Fruit fly (Drosophila melanogaster) whole organism, embryonic: ENCODE results near the gene CG12289.

Source experiments
- B-H1 ChIP-seq: fragments of 200-800 bp; sonication (Bioruptor generic); IDR thresholded peaks from 3 replicates; pipeline ENCODE4 v1.3.6; 2022; ENCODE audit warnings: missing biosample characterization, missing genetic modification characterization
- Bgb ChIP-seq: fragments of 200-800 bp; sonication (Bioruptor generic); IDR thresholded peaks from 2 replicates; pipeline ENCODE4 v1.3.6; 2022; ENCODE audit warnings: missing biosample characterization, missing genetic modification characterization; ENCODE audit not compliant: partially characterized antibody
- CG12391 ChIP-seq: fragments of 200-800 bp; sonication (Bioruptor generic); optimal IDR thresholded peaks from 3 replicates; lab custom pipeline; 2018; ENCODE audit warnings: missing biosample characterization, mild to moderate bottlenecking, missing genetic modification characterization, moderate library complexity
- CG12942 ChIP-seq: fragments of 200-800 bp; sonication (Bioruptor generic); optimal IDR thresholded peaks from 3 replicates; lab custom pipeline; 2016; ENCODE audit warnings: missing biosample characterization, missing genetic modification characterization
- CG13894 ChIP-seq: fragments of 200-800 bp; sonication (Bioruptor generic); optimal IDR thresholded peaks from 3 replicates; lab custom pipeline; 2018; ENCODE audit warnings: missing biosample characterization, mild to moderate bottlenecking, missing genetic modification characterization, moderate library complexity
- CG17612 ChIP-seq: fragments of 200-800 bp; sonication (Bioruptor generic); IDR thresholded peaks from 2 replicates; pipeline ENCODE4 v1.3.6; 2022; ENCODE audit warnings: missing biosample characterization, missing genetic modification characterization
- CG17912 ChIP-seq: fragments of 200-800 bp; sonication (Bioruptor generic); optimal IDR thresholded peaks from 2 replicates; lab custom pipeline; 2018; ENCODE audit warnings: missing biosample characterization, mild to moderate bottlenecking, missing genetic modification characterization
- CG18476 ChIP-seq: fragments of 200-800 bp; sonication (Bioruptor generic); optimal IDR thresholded peaks from 2 replicates; lab custom pipeline; 2016; ENCODE audit warnings: missing biosample characterization, mild to moderate bottlenecking, missing genetic modification characterization
- CG18619 ChIP-seq: fragments of 200-800 bp; sonication (Bioruptor generic); optimal IDR thresholded peaks from 3 replicates; lab custom pipeline; 2017; ENCODE audit warnings: missing biosample characterization, mild to moderate bottlenecking, missing genetic modification characterization
- CG2678 ChIP-seq: fragments of 200-800 bp; sonication (Bioruptor generic); optimal IDR thresholded peaks from 3 replicates; lab custom pipeline; 2019; ENCODE audit warnings: missing biosample characterization, mild to moderate bottlenecking, missing genetic modification characterization, moderate library complexity
- CG31365 ChIP-seq: fragments of 200-800 bp; sonication (Bioruptor generic); optimal IDR thresholded peaks from 2 replicates; lab custom pipeline; 2018; ENCODE audit warnings: missing biosample characterization, mild to moderate bottlenecking, missing genetic modification characterization
- CG31388 ChIP-seq: fragments of 200-800 bp; sonication (Bioruptor generic); optimal IDR thresholded peaks from 2 replicates; lab custom pipeline; 2016; ENCODE audit warnings: missing biosample characterization, missing genetic modification characterization
- CG3847 ChIP-seq: fragments of 200-800 bp; sonication (Bioruptor generic); IDR thresholded peaks from 2 replicates; pipeline ENCODE4 v1.3.6; 2022; ENCODE audit warnings: missing biosample characterization, missing genetic modification characterization
- CG6175 ChIP-seq: fragments of 200-800 bp; sonication (Bioruptor generic); IDR thresholded peaks from 3 replicates; pipeline ENCODE4 v1.3.6; 2022; ENCODE audit warnings: missing biosample characterization, missing genetic modification characterization
- CG6689 ChIP-seq: fragments of 200-800 bp; sonication (Bioruptor generic); IDR thresholded peaks from 2 replicates; pipeline ENCODE4 v1.3.6; 2022; ENCODE audit warnings: missing biosample characterization, missing genetic modification characterization
- CG6791 ChIP-seq: fragments of 200-800 bp; sonication (Bioruptor generic); IDR thresholded peaks from 3 replicates; pipeline ENCODE4 v1.3.6; 2022; ENCODE audit warnings: missing biosample characterization, missing genetic modification characterization; ENCODE audit not compliant: partially characterized antibody
- CG7372 ChIP-seq: fragments of 200-800 bp; sonication (Bioruptor generic); IDR thresholded peaks from 2 replicates; pipeline ENCODE4 v1.3.6; 2022; ENCODE audit warnings: missing biosample characterization, missing genetic modification characterization
- CG7556 ChIP-seq: fragments of 200-800 bp; sonication (Bioruptor generic); optimal IDR thresholded peaks from 2 replicates; lab custom pipeline; 2017; ENCODE audit warnings: missing biosample characterization, mild to moderate bottlenecking, missing genetic modification characterization
- CG8290 ChIP-seq, 3 experiments: fragments of 200-800 bp; sonication (Bioruptor generic); optimal IDR thresholded peaks; 2 replicates each; lab custom pipeline; 2016 to 2019; ENCODE audit warnings: missing biosample characterization in 3 of 3, missing genetic modification characterization in 3 of 3, mild to moderate bottlenecking in 2 of 3, moderate library complexity in 1 of 3
- CG9215 ChIP-seq: fragments of 200-800 bp; sonication (Bioruptor generic); IDR thresholded peaks from 2 replicates; pipeline ENCODE4 v1.3.6; 2022; ENCODE audit warnings: missing biosample characterization, missing genetic modification characterization
- CkIIα-i1 ChIP-seq: fragments of 200-800 bp; sonication (Bioruptor generic); IDR thresholded peaks from 2 replicates; pipeline ENCODE4 v1.3.6; 2022; ENCODE audit warnings: missing biosample characterization, missing genetic modification characterization
- Gsc ChIP-seq: fragments of 200-800 bp; sonication (Bioruptor generic); IDR thresholded peaks from 2 replicates; pipeline ENCODE4 v1.3.6; 2022; ENCODE audit warnings: missing biosample characterization, missing genetic modification characterization
- Hr51 ChIP-seq, 2 experiments: fragments of 200-800 bp; sonication (Bioruptor generic); optimal IDR thresholded peaks; 2 replicates in 1 of 2; 3 replicates in 1 of 2; lab custom pipeline; 2016 to 2018; ENCODE audit warnings: missing biosample characterization in 2 of 2, missing genetic modification characterization in 2 of 2, mild to moderate bottlenecking in 1 of 2, moderate library complexity in 1 of 2
- Meics ChIP-seq: fragments of 200-800 bp; sonication (Bioruptor generic); optimal IDR thresholded peaks from 2 replicates; lab custom pipeline; 2017; ENCODE audit warnings: missing biosample characterization, mild to moderate bottlenecking, missing genetic modification characterization
- NK7.1 ChIP-seq: fragments of 200-800 bp; sonication (Bioruptor generic); optimal IDR thresholded peaks from 3 replicates; lab custom pipeline; 2016; ENCODE audit warnings: missing biosample characterization, missing genetic modification characterization
- Oaz ChIP-seq: fragments of 200-800 bp; sonication (Bioruptor generic); IDR thresholded peaks from 2 replicates; pipeline ENCODE4 v1.3.6; 2022; ENCODE audit warnings: missing biosample characterization, missing genetic modification characterization
- Pdp1 ChIP-seq, 2 experiments: fragments of 200-800 bp; sonication (Bioruptor generic); optimal IDR thresholded peaks; 3 replicates each; lab custom pipeline; 2016; ENCODE audit warnings: missing biosample characterization in 2 of 2, missing genetic modification characterization in 2 of 2, mild to moderate bottlenecking in 1 of 2, moderate library complexity in 1 of 2
- Ptx1 ChIP-seq: fragments of 200-800 bp; sonication (Bioruptor generic); IDR thresholded peaks from 2 replicates; pipeline ENCODE4 v1.3.6; 2022; ENCODE audit warnings: missing biosample characterization, missing genetic modification characterization
- Rfx ChIP-seq: fragments of 200-800 bp; sonication (Bioruptor generic); IDR thresholded peaks from 2 replicates; pipeline ENCODE4 v1.3.6; 2022; ENCODE audit warnings: missing biosample characterization, missing genetic modification characterization
- Sin3A ChIP-seq: fragments of >200 bp; optimal IDR thresholded peaks from 2 replicates; lab custom pipeline; 2018
- Tbp ChIP-seq: fragments of >200 bp; optimal IDR thresholded peaks from 2 replicates; lab custom pipeline; 2018; ENCODE audit warnings: missing biosample characterization, missing genetic modification characterization
- caup ChIP-seq: fragments of 200-800 bp; sonication (Bioruptor generic); optimal IDR thresholded peaks from 3 replicates; lab custom pipeline; 2017; ENCODE audit warnings: missing biosample characterization, mild to moderate bottlenecking, missing genetic modification characterization, moderate library complexity; ENCODE audit not compliant: severe bottlenecking
- chinmo ChIP-seq: fragments of 200-800 bp; sonication (Bioruptor generic); IDR thresholded peaks from 4 replicates; pipeline ENCODE4 v1.3.6; 2022; ENCODE audit warnings: missing biosample characterization, missing genetic modification characterization; ENCODE audit not compliant: partially characterized antibody
- ci ChIP-seq: fragments of 200-800 bp; sonication (Bioruptor generic); IDR thresholded peaks from 3 replicates; pipeline ENCODE4 v1.3.6; 2022; ENCODE audit warnings: missing biosample characterization, missing genetic modification characterization
- corto ChIP-seq: fragments of 200-800 bp; sonication (Bioruptor generic); optimal IDR thresholded peaks from 2 replicates; lab custom pipeline; 2016; ENCODE audit warnings: missing biosample characterization, mild to moderate bottlenecking, missing genetic modification characterization, moderate library complexity
- crp ChIP-seq, 2 experiments: fragments of 200-800 bp; sonication (Bioruptor generic); optimal IDR thresholded peaks; 2 replicates in 1 of 2; 3 replicates in 1 of 2; lab custom pipeline; 2017; ENCODE audit warnings: missing biosample characterization in 2 of 2, missing genetic modification characterization in 2 of 2, mild to moderate bottlenecking in 1 of 2, moderate library complexity in 1 of 2
- dysf ChIP-seq: fragments of 200-800 bp; sonication (Bioruptor generic); IDR thresholded peaks from 3 replicates; pipeline ENCODE4 v1.3.6; 2022; ENCODE audit warnings: missing biosample characterization, missing genetic modification characterization
- fd3F ChIP-seq: fragments of 200-800 bp; sonication (Bioruptor generic); optimal IDR thresholded peaks from 2 replicates; lab custom pipeline; 2018; ENCODE audit warnings: missing biosample characterization, mild to moderate bottlenecking, missing genetic modification characterization, moderate library complexity
- fd64A ChIP-seq: fragments of 200-800 bp; sonication (Bioruptor generic); optimal IDR thresholded peaks from 3 replicates; lab custom pipeline; 2018; ENCODE audit warnings: missing biosample characterization, mild to moderate bottlenecking, missing genetic modification characterization
- h ChIP-seq: fragments of >200 bp; optimal IDR thresholded peaks from 2 replicates; lab custom pipeline; 2017
- jumu ChIP-seq: fragments of 200-800 bp; sonication (Bioruptor generic); optimal IDR thresholded peaks from 3 replicates; lab custom pipeline; 2016; ENCODE audit warnings: missing biosample characterization, missing genetic modification characterization
- kay ChIP-seq: fragments of 200-800 bp; sonication (Bioruptor generic); optimal IDR thresholded peaks from 2 replicates; lab custom pipeline; 2016; ENCODE audit warnings: missing biosample characterization, missing genetic modification characterization
- onecut ChIP-seq: fragments of 200-800 bp; sonication (Bioruptor generic); IDR thresholded peaks from 2 replicates; pipeline ENCODE4 v1.3.6; 2022; ENCODE audit warnings: missing biosample characterization, missing genetic modification characterization
- sens ChIP-seq: fragments of 200-800 bp; sonication (Bioruptor generic); peaks from one replicate; lab custom pipeline; 2016; ENCODE audit warnings: missing biosample characterization, missing genetic modification characterization
- seq ChIP-seq: fragments of 200-800 bp; sonication (Bioruptor generic); IDR thresholded peaks from 2 replicates; pipeline ENCODE4 v1.3.6; 2022; ENCODE audit warnings: missing biosample characterization, missing genetic modification characterization
- slou ChIP-seq: fragments of 200-800 bp; sonication (Bioruptor generic); optimal IDR thresholded peaks from 3 replicates; lab custom pipeline; 2016; ENCODE audit warnings: missing biosample characterization, missing genetic modification characterization
- stc ChIP-seq: fragments of 200-800 bp; sonication (Bioruptor generic); IDR thresholded peaks from 2 replicates; pipeline ENCODE4 v1.3.6; 2022; ENCODE audit warnings: missing biosample characterization, missing genetic modification characterization
- tup ChIP-seq: fragments of 200-800 bp; sonication (Bioruptor generic); optimal IDR thresholded peaks from 2 replicates; lab custom pipeline; 2016; ENCODE audit warnings: missing biosample characterization, mild to moderate bottlenecking, missing genetic modification characterization, moderate library complexity
- unpg ChIP-seq: fragments of 200-800 bp; sonication (Bioruptor generic); optimal IDR thresholded peaks from 3 replicates; lab custom pipeline; 2018; ENCODE audit warnings: missing biosample characterization, mild to moderate bottlenecking, missing genetic modification characterization, moderate library complexity
- zen2 ChIP-seq: fragments of 200-800 bp; sonication (Bioruptor generic); IDR thresholded peaks from 3 replicates; pipeline ENCODE4 v1.3.6; 2022; ENCODE audit warnings: missing biosample characterization, missing genetic modification characterization; ENCODE audit not compliant: partially characterized antibody
- zfh1 ChIP-seq: fragments of 200-800 bp; sonication (Bioruptor generic); IDR thresholded peaks from 3 replicates; pipeline ENCODE4 v1.3.6; 2022; ENCODE audit warnings: missing biosample characterization, missing genetic modification characterization

CG12289 gene

dm6 chr3L:11419344-11419743 lies 38.9 kb downstream of the CG12289 start (continued):
- TF ChIP-seq stc (GFP tag; lab: Robert Waterston, UW) = no peak
- TF ChIP-seq NK7.1 = no peak
- TF ChIP-seq fd3F (GFP tag; lab: Kevin White, UChicago) = no peak
- TF ChIP-seq Hr51 (GFP tag; optimal IDR thresholded peaks at IDR 0.05; lab: Kevin White, UChicago) = no peak
- TF ChIP-seq onecut (GFP tag; lab: Robert Waterston, UW) = 0 out of 2 replicates have a peak, but pooled peaks have one; percentile 5
- TF ChIP-seq CG7556 (GFP tag; lab: Kevin White, UChicago) = no peak
- no peak for TF ChIP-seq CkIIα-i1 (GFP tag; lab: Robert Waterston, UW)
- TF ChIP-seq Rfx (GFP tag; lab: Robert Waterston, UW) = peak; percentile 24; the same call in 1 of the 2 replicates
- TF ChIP-seq CG17912 (GFP tag; lab: Kevin White, UChicago) = no peak
- no peak for TF ChIP-seq corto (GFP tag; lab: Kevin White, UChicago)
- no peak for TF ChIP-seq slou
- peak; percentile 86; the same call in 3 of the 4 replicates for TF ChIP-seq chinmo (GFP tag; lab: Robert Waterston, UW)
- TF ChIP-seq CG3847 (GFP tag; lab: Robert Waterston, UW) = no peak
- peak; percentile 43; the same call in 2 of the 3 replicates for TF ChIP-seq ci (GFP tag; lab: Robert Waterston, UW)
- peak in 1 of 2 experiments; percentile 2 for TF ChIP-seq Pdp1 (GFP tag; optimal IDR thresholded peaks at IDR 0.05; lab: Kevin White, UChicago)
- no peak for TF ChIP-seq Oaz (GFP tag; lab: Robert Waterston, UW)
- no peak for TF ChIP-seq Sin3A
- peak; percentile 51; the same call in 1 of the 2 replicates for TF ChIP-seq CG6689
- TF ChIP-seq Ptx1 (GFP tag; lab: Robert Waterston, UW) = 0 out of 2 replicates have a peak, but pooled peaks have one; percentile 24
- TF ChIP-seq Meics (GFP tag; lab: Kevin White, UChicago) = peak; percentile 9
- no peak for TF ChIP-seq Gsc (GFP tag; lab: Robert Waterston, UW)
- TF ChIP-seq fd64A (GFP tag; lab: Kevin White, UChicago) = no peak
- TF ChIP-seq CG31388 (GFP tag; lab: Kevin White, UChicago) = no peak
- TF ChIP-seq CG12391 (tag; lab: Kevin White, UChicago) = no peak
- TF ChIP-seq CG2678 = peak; percentile 42
- no peak for TF ChIP-seq Tbp (GFP tag; lab: Kevin White, UChicago)
- TF ChIP-seq zfh1 (GFP tag; lab: Robert Waterston, UW) = peak; percentile 15; the same call in 2 of the 3 replicates
- TF ChIP-seq CG9215 (GFP tag; lab: Robert Waterston, UW) = no peak
- no peak for TF ChIP-seq kay
- TF ChIP-seq CG6791 (GFP tag; lab: Robert Waterston, UW) = no peak
- TF ChIP-seq dysf = peak; percentile 42; the same call in 1 of the 3 replicates
- no peak for TF ChIP-seq crp (GFP tag; optimal IDR thresholded peaks at IDR 0.05; lab: Kevin White, UChicago)
- peak; percentile 14; the same call in 1 of the 2 replicates for TF ChIP-seq Bgb (GFP tag; lab: Robert Waterston, UW)
- TF ChIP-seq CG13894 = peak; percentile 80
- no peak for TF ChIP-seq zen2 (GFP tag; lab: Robert Waterston, UW)
- TF ChIP-seq CG6175 = peak; percentile 66; the same call in 1 of the 3 replicates
- TF ChIP-seq h (lab: Kevin White, UChicago) = no peak
- TF ChIP-seq tup (GFP tag; lab: Kevin White, UChicago) = no peak
- peak; percentile 14 for TF ChIP-seq caup (GFP tag; lab: Kevin White, UChicago)
- TF ChIP-seq CG7372 = no peak
- no peak for TF ChIP-seq B-H1 (GFP tag; lab: Robert Waterston, UW)
- TF ChIP-seq CG8290 (GFP tag; optimal IDR thresholded peaks at IDR 0.05; lab: Kevin White, UChicago) = no peak
- TF ChIP-seq CG8290 (tag; optimal IDR thresholded peaks at IDR 0.05; lab: Kevin White, UChicago) = peak in 1 of 2 experiments; percentile 69
- no peak for TF ChIP-seq seq
- TF ChIP-seq unpg (GFP tag; lab: Kevin White, UChicago) = no peak
- no peak for TF ChIP-seq CG18476 (GFP tag; lab: Kevin White, UChicago)
- no peak for TF ChIP-seq CG31365
- peak; percentile 15 for TF ChIP-seq sens (GFP tag; lab: Kevin White, UChicago)
- TF ChIP-seq CG12942 (GFP tag; lab: Kevin White, UChicago) = no peak
- TF ChIP-seq CG18619 (GFP tag; lab: Kevin White, UChicago) = no peak
- TF ChIP-seq jumu = no peak
- TF ChIP-seq CG17612 (GFP tag; lab: Robert Waterston, UW) = no peak
